Fruit fly (Drosophila melanogaster): Measurements from ENCODE around the gene CG31815.

The CG31815 gene

DNA sequence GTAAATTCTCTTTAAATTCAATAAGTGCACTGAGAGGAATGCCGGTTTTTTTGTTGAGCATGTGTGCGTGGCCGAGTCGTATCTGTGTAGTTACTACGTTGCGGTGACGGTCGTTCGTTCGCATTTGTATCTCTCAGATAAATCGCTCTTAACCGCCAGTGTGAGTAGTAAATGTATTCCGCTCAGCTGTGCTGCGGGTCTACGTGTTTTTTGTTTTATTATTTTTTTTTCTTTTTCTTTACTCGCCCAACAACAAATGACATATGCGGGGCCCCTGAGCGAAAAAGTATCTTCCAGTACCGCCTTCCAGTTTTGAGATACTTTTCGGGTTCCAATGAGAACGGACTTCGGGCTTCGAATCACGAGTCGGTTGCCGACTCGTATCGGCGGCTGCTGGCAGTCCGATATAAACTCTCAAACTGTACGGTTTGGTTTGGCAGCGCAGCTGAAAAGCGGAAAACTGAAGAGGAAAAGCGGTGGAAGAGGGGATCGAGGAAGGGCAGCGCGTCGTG, 4.1 kb upstream of the CG31815 start (continued):
- TF ChIP-seq CG17568 (GFP tag; optimal IDR thresholded peaks at IDR 0.05) (peak; percentile 45), CG13894 (tag; optimal IDR thresholded peaks at IDR 0.05) (peak; percentile 71), CG34224 (GFP tag; IDR thresholded peaks at IDR 0.05; ENCODE audit: partially characterized antibody) (peak; percentile 55; the same call in 2 of the 3 replicates), Bdp1 (GFP tag; optimal IDR thresholded peaks at IDR 0.05) (no peak), ro (GFP tag; IDR thresholded peaks at IDR 0.05) (no peak), CG5245 (GFP tag; optimal IDR thresholded peaks at IDR 0.05) (no peak), CG10431 (GFP tag; optimal IDR thresholded peaks at IDR 0.05) (no peak), CG3407 (GFP tag; optimal IDR thresholded peaks at IDR 0.05) (no peak), CG10267 (tag; optimal IDR thresholded peaks at IDR 0.05) (no peak), CG10274 (GFP tag; optimal IDR thresholded peaks at IDR 0.05) (no peak), hb (GFP tag; IDR thresholded peaks at IDR 0.05; ENCODE audit: partially characterized antibody) (no peak), Tbp (GFP tag; optimal IDR thresholded peaks at IDR 0.05) (no peak), sim (GFP tag; IDR thresholded peaks at IDR 0.05) (no peak), CG12071 (GFP tag; optimal IDR thresholded peaks at IDR 0.05) (peak; percentile 40), CG8359 (GFP tag; optimal IDR thresholded peaks at IDR 0.05; ENCODE audit: borderline replicate concordance) (no peak), CoRest (tag; optimal IDR thresholded peaks at IDR 0.05) (no peak), fd96Cb (tag; optimal IDR thresholded peaks at IDR 0.05) (no peak), CG3163 (GFP tag; optimal IDR thresholded peaks at IDR 0.05) (peak; percentile 98), CG7786 (GFP tag; optimal IDR thresholded peaks at IDR 0.05) (no peak), CG4617 (GFP tag; optimal IDR thresholded peaks at IDR 0.05; ENCODE audit: borderline replicate concordance) (no peak), emc (GFP tag; optimal IDR thresholded peaks at IDR 0.05) (no peak), Atf6 (GFP tag; IDR thresholded peaks at IDR 0.05) (peak; percentile 52; the same call in 1 of the 2 replicates), jigr1 (GFP tag; IDR thresholded peaks at IDR 0.05) (no peak), Hr78 (GFP tag; optimal IDR thresholded peaks at IDR 0.05) (peak in 1 of 2 experiments; percentile 12), B-H2 (GFP tag; optimal IDR thresholded peaks at IDR 0.05) (peak; percentile 26), so (GFP tag; IDR thresholded peaks at IDR 0.05) (no peak; the same call in 2 of the 3 replicates), CG9437 (GFP tag; optimal IDR thresholded peaks at IDR 0.05) (no peak), CG6791 (GFP tag; IDR thresholded peaks at IDR 0.05; ENCODE audit: partially characterized antibody) (no peak), Hand (GFP tag; optimal IDR thresholded peaks at IDR 0.05) (peak; percentile 52), vvl (GFP tag; IDR thresholded peaks at IDR 0.05) (peak; percentile 70), zf30C (GFP tag; optimal IDR thresholded peaks at IDR 0.05) (peak; percentile 78), CG8944 (GFP tag; optimal IDR thresholded peaks at IDR 0.05) (no peak), Opbp (GFP tag; IDR thresholded peaks at IDR 0.05; ENCODE audit: partially characterized antibody) (no peak; the same call in 1 of the 3 replicates), CG31224 (GFP tag; IDR thresholded peaks at IDR 0.05) (no peak), psq (GFP tag; optimal IDR thresholded peaks at IDR 0.05) (peak; percentile 53), ewg (GFP tag; optimal IDR thresholded peaks at IDR 0.05) (no peak), btn (GFP tag; optimal IDR thresholded peaks at IDR 0.05) (no peak), slbo (GFP tag; IDR thresholded peaks at IDR 0.05) (no peak), gcm (GFP tag; optimal IDR thresholded peaks at IDR 0.05) (peak; percentile 79), grn (GFP tag; optimal IDR thresholded peaks at IDR 0.05) (peak; percentile 26), Adf1 (GFP tag; IDR thresholded peaks at IDR 0.05) (peak; percentile 81), dysf (GFP tag; IDR thresholded peaks at IDR 0.05) (no peak), pho (GFP tag; optimal IDR thresholded peaks at IDR 0.05) (peak; percentile 14), repo (GFP tag; optimal IDR thresholded peaks at IDR 0.05) (peak; percentile 25), CG13424 (tag; optimal IDR thresholded peaks at IDR 0.05) (no peak), CG11504 (tag; optimal IDR thresholded peaks at IDR 0.05) (no peak), CG6272 (GFP tag; IDR thresholded peaks at IDR 0.05) (no peak), CG2129 (GFP tag; IDR thresholded peaks at IDR 0.05; ENCODE audit: partially characterized antibody) (no peak), Ravus (GFP tag; IDR thresholded peaks at IDR 0.05) (no peak), bcd (GFP tag; optimal IDR thresholded peaks at IDR 0.05) (no peak)
